Fruit fly (Drosophila melanogaster) whole organism, embryonic: ENCODE results near the gene CG34384.

Experiments
- Adf1 ChIP-seq: fragments of 200-800 bp; sonication (Bioruptor generic); IDR thresholded peaks from 2 replicates; pipeline ENCODE4 v1.3.6; 2022; ENCODE audit warnings: missing biosample characterization, missing genetic modification characterization
- Atf3 ChIP-seq: fragments of 200-800 bp; sonication (Bioruptor generic); optimal IDR thresholded peaks from 3 replicates; lab custom pipeline; 2016; ENCODE audit warnings: missing biosample characterization, missing genetic modification characterization
- Atf6 ChIP-seq: fragments of 200-800 bp; sonication (Bioruptor generic); IDR thresholded peaks from 2 replicates; pipeline ENCODE4 v1.3.6; 2022; ENCODE audit warnings: missing biosample characterization, missing genetic modification characterization
- Awh ChIP-seq: fragments of 200-800 bp; sonication (Bioruptor generic); IDR thresholded peaks from 2 replicates; pipeline ENCODE4, ENCODE4 v1.3.6; 2022; ENCODE audit warnings: missing biosample characterization, missing genetic modification characterization
- BEAF-32 ChIP-seq: fragments of 200-800 bp; sonication (Bioruptor generic); optimal IDR thresholded peaks from 3 replicates; lab custom pipeline; 2017; ENCODE audit warnings: missing biosample characterization, missing genetic modification characterization, mild to moderate bottlenecking, moderate library complexity, missing genetic modification reagents
- Bteb2 ChIP-seq: fragments of 200-800 bp; sonication (Bioruptor generic); optimal IDR thresholded peaks from 2 replicates; lab custom pipeline; 2016; ENCODE audit warnings: missing biosample characterization, missing genetic modification characterization
- CG11398 ChIP-seq: fragments of 200-800 bp; sonication (Bioruptor generic); optimal IDR thresholded peaks from 2 replicates; lab custom pipeline; 2016; ENCODE audit warnings: missing biosample characterization, missing genetic modification characterization
- CG12659 ChIP-seq: fragments of 200-800 bp; sonication (Bioruptor generic); optimal IDR thresholded peaks from 3 replicates; lab custom pipeline; 2017; ENCODE audit warnings: mild to moderate bottlenecking, missing biosample characterization, missing genetic modification reagents, missing genetic modification characterization
- CG14441 ChIP-seq: fragments of 200-800 bp; sonication (Bioruptor generic); IDR thresholded peaks from 2 replicates; pipeline ENCODE4 v1.3.6; 2022; ENCODE audit warnings: missing biosample characterization, missing genetic modification characterization
- CG2202 ChIP-seq: fragments of 200-800 bp; sonication (Bioruptor generic); optimal IDR thresholded peaks from 2 replicates; lab custom pipeline; 2018; ENCODE audit warnings: missing biosample characterization, mild to moderate bottlenecking, missing genetic modification characterization
- CG32767 ChIP-seq: fragments of 200-800 bp; sonication (Bioruptor generic); IDR thresholded peaks from 2 replicates; pipeline ENCODE4 v1.3.6; 2022; ENCODE audit warnings: missing biosample characterization, missing genetic modification characterization
- CG32772 ChIP-seq: fragments of 200-800 bp; sonication (Bioruptor generic); IDR thresholded peaks from 2 replicates; pipeline ENCODE4 v1.3.6; 2022; ENCODE audit warnings: missing biosample characterization, missing genetic modification characterization
- CG3281 ChIP-seq: fragments of 200-800 bp; sonication (Bioruptor generic); optimal IDR thresholded peaks from 3 replicates; lab custom pipeline; 2017; ENCODE audit warnings: missing biosample characterization, mild to moderate bottlenecking, missing genetic modification characterization
- CG33213 ChIP-seq: fragments of 200-800 bp; sonication (Bioruptor generic); optimal IDR thresholded peaks from 3 replicates; lab custom pipeline; 2016; ENCODE audit warnings: missing biosample characterization, missing genetic modification characterization
- CG34422 ChIP-seq: fragments of 200-800 bp; sonication (Bioruptor generic); IDR thresholded peaks from 3 replicates; pipeline ENCODE4 v1.3.6; 2022; ENCODE audit warnings: missing biosample characterization, missing genetic modification characterization
- CG3847 ChIP-seq: fragments of 200-800 bp; sonication (Bioruptor generic); IDR thresholded peaks from 2 replicates; pipeline ENCODE4 v1.3.6; 2022; ENCODE audit warnings: missing biosample characterization, missing genetic modification characterization
- CG6791 ChIP-seq: fragments of 200-800 bp; sonication (Bioruptor generic); IDR thresholded peaks from 3 replicates; pipeline ENCODE4 v1.3.6; 2022; ENCODE audit warnings: missing biosample characterization, missing genetic modification characterization; ENCODE audit not compliant: partially characterized antibody
- CG6813 ChIP-seq: fragments of 200-800 bp; sonication (Bioruptor generic); optimal IDR thresholded peaks from 2 replicates; lab custom pipeline; 2017; ENCODE audit warnings: missing biosample characterization, missing genetic modification characterization, mild to moderate bottlenecking, moderate library complexity, missing genetic modification reagents
- CG9797 ChIP-seq: fragments of 200-800 bp; sonication (Bioruptor generic); optimal IDR thresholded peaks from 3 replicates; lab custom pipeline; 2018; ENCODE audit warnings: missing biosample characterization, mild to moderate bottlenecking, missing genetic modification characterization
- D19B ChIP-seq: fragments of 200-800 bp; sonication (Bioruptor generic); optimal IDR thresholded peaks from 2 replicates; lab custom pipeline; 2017; ENCODE audit warnings: missing biosample characterization, mild to moderate bottlenecking, missing genetic modification characterization
- Ets97D ChIP-seq: fragments of 200-800 bp; sonication (Bioruptor generic); optimal IDR thresholded peaks from 3 replicates; lab custom pipeline; 2016; ENCODE audit warnings: missing biosample characterization, missing genetic modification characterization
- GATAe ChIP-seq: fragments of 200-800 bp; sonication (Bioruptor generic); conservative IDR thresholded peaks from 2 replicates; pipeline ENCODE4 v1.3.6; 2022; ENCODE audit warnings: missing biosample characterization, missing genetic modification characterization
- HmgZ ChIP-seq: fragments of 200-800 bp; sonication (Bioruptor generic); optimal IDR thresholded peaks from 2 replicates; lab custom pipeline; 2018; ENCODE audit warnings: missing biosample characterization, mild to moderate bottlenecking, missing genetic modification characterization
- MBD-R2 ChIP-seq: fragments of 200-800 bp; sonication (Bioruptor generic); IDR thresholded peaks from 2 replicates; pipeline ENCODE4 v1.3.6; 2022; ENCODE audit warnings: missing biosample characterization, missing genetic modification characterization
- Meics ChIP-seq: fragments of 200-800 bp; sonication (Bioruptor generic); optimal IDR thresholded peaks from 2 replicates; lab custom pipeline; 2017; ENCODE audit warnings: missing biosample characterization, mild to moderate bottlenecking, missing genetic modification characterization
- Opbp ChIP-seq: fragments of 200-800 bp; sonication (Bioruptor generic); IDR thresholded peaks from 3 replicates; pipeline ENCODE4 v1.3.6; 2022; ENCODE audit warnings: missing biosample characterization, missing genetic modification characterization; ENCODE audit not compliant: partially characterized antibody
- PHDP ChIP-seq: fragments of 200-800 bp; sonication (Bioruptor generic); optimal IDR thresholded peaks from 3 replicates; lab custom pipeline; 2018; ENCODE audit warnings: missing biosample characterization, mild to moderate bottlenecking, missing genetic modification characterization, moderate library complexity
- Sry-δ ChIP-seq: fragments of 200-800 bp; sonication (Bioruptor generic); optimal IDR thresholded peaks from 2 replicates; lab custom pipeline; 2016; ENCODE audit warnings: missing biosample characterization, missing genetic modification characterization
- ato ChIP-seq: fragments of 200-800 bp; sonication (Bioruptor generic); IDR thresholded peaks from 2 replicates; pipeline ENCODE4 v1.3.6; 2022; ENCODE audit warnings: missing biosample characterization, missing genetic modification characterization; ENCODE audit not compliant: partially characterized antibody
- cad ChIP-seq: fragments of >200 bp; optimal IDR thresholded peaks from 2 replicates; lab custom pipeline; 2017; ENCODE audit warnings: missing biosample characterization, missing genetic modification characterization
- ci ChIP-seq: fragments of 200-800 bp; sonication (Bioruptor generic); IDR thresholded peaks from 3 replicates; pipeline ENCODE4 v1.3.6; 2022; ENCODE audit warnings: missing biosample characterization, missing genetic modification characterization
- danr ChIP-seq: fragments of 200-800 bp; sonication (Bioruptor generic); IDR thresholded peaks from 2 replicates; pipeline ENCODE4 v1.3.6; 2022; ENCODE audit warnings: missing biosample characterization, missing genetic modification characterization
- eyg ChIP-seq: fragments of 200-800 bp; sonication (Bioruptor generic); optimal IDR thresholded peaks from 3 replicates; lab custom pipeline; 2016; ENCODE audit warnings: missing biosample characterization, missing genetic modification characterization
- gcm2 ChIP-seq: fragments of 200-800 bp; sonication (Bioruptor generic); optimal IDR thresholded peaks from 2 replicates; lab custom pipeline; 2016; ENCODE audit warnings: missing biosample characterization, missing genetic modification characterization
- gem ChIP-seq: fragments of 200-800 bp; sonication (Bioruptor generic); optimal IDR thresholded peaks from 2 replicates; lab custom pipeline; 2019; ENCODE audit warnings: missing biosample characterization, mild to moderate bottlenecking, missing genetic modification characterization, moderate library complexity
- gfzf ChIP-seq: fragments of 200-800 bp; sonication (Bioruptor generic); optimal IDR thresholded peaks from 2 replicates; lab custom pipeline; 2016; ENCODE audit warnings: missing biosample characterization, mild to moderate bottlenecking, missing genetic modification characterization, moderate library complexity
- insv ChIP-seq, 2 experiments: fragments of 200-800 bp; sonication (Bioruptor generic); optimal IDR thresholded peaks; 3 replicates each; lab custom pipeline; 2016 to 2018; ENCODE audit warnings: missing biosample characterization in 2 of 2, missing genetic modification characterization in 2 of 2
- luna ChIP-seq: fragments of 200-800 bp; sonication (Bioruptor generic); optimal IDR thresholded peaks from 2 replicates; lab custom pipeline; 2016; ENCODE audit warnings: missing biosample characterization, missing genetic modification characterization
- maf-S ChIP-seq: fragments of 200-800 bp; sonication (Bioruptor generic); optimal IDR thresholded peaks from 2 replicates; lab custom pipeline; 2016; ENCODE audit warnings: missing biosample characterization, missing genetic modification characterization
- mam ChIP-seq: fragments of 200-800 bp; sonication (Bioruptor generic); optimal IDR thresholded peaks from 3 replicates; lab custom pipeline; 2016; ENCODE audit warnings: missing biosample characterization, missing genetic modification characterization
- nerfin-2 ChIP-seq: fragments of 200-800 bp; sonication (Bioruptor generic); IDR thresholded peaks from 2 replicates; pipeline ENCODE4 v1.3.6; 2022; ENCODE audit warnings: missing biosample characterization, missing genetic modification characterization; ENCODE audit not compliant: partially characterized antibody
- nmo ChIP-seq: fragments of 200-800 bp; sonication (Bioruptor generic); optimal IDR thresholded peaks from 2 replicates; lab custom pipeline; 2018; ENCODE audit warnings: missing biosample characterization, mild to moderate bottlenecking, missing genetic modification characterization, moderate library complexity
- row ChIP-seq: fragments of 200-800 bp; sonication (Bioruptor generic); IDR thresholded peaks from 3 replicates; pipeline ENCODE4 v1.3.6; 2022; ENCODE audit warnings: missing biosample characterization, missing genetic modification characterization
- sd ChIP-seq: fragments of 200-800 bp; sonication (Bioruptor generic); optimal IDR thresholded peaks from 3 replicates; lab custom pipeline; 2018; ENCODE audit warnings: missing biosample characterization, mild to moderate bottlenecking, missing genetic modification characterization, moderate library complexity
- shn ChIP-seq: fragments of 200-800 bp; sonication (Bioruptor generic); optimal IDR thresholded peaks from 3 replicates; lab custom pipeline; 2016; ENCODE audit warnings: missing biosample characterization, missing genetic modification characterization
- sna ChIP-seq: fragments of 200-800 bp; sonication (Bioruptor generic); IDR thresholded peaks from 2 replicates; pipeline ENCODE4 v1.3.6; 2022; ENCODE audit warnings: missing biosample characterization, missing genetic modification characterization; ENCODE audit not compliant: partially characterized antibody
- sug ChIP-seq: fragments of 200-800 bp; optimal IDR thresholded peaks from 2 replicates; lab custom pipeline; 2019; ENCODE audit warnings: missing biosample characterization, mild to moderate bottlenecking, missing genetic modification characterization, moderate library complexity
- ttk ChIP-seq: fragments of 200-800 bp; sonication (Bioruptor generic); IDR thresholded peaks from 2 replicates; pipeline ENCODE4 v2.1.2; 2022; ENCODE audit warnings: missing biosample characterization, missing genetic modification characterization
- unpg ChIP-seq: fragments of 200-800 bp; sonication (Bioruptor generic); optimal IDR thresholded peaks from 3 replicates; lab custom pipeline; 2018; ENCODE audit warnings: missing biosample characterization, mild to moderate bottlenecking, missing genetic modification characterization, moderate library complexity
- zfh2 ChIP-seq: fragments of 200-800 bp; sonication (Bioruptor generic); optimal IDR thresholded peaks from 2 replicates; lab custom pipeline; 2016; ENCODE audit warnings: missing biosample characterization, missing genetic modification characterization

Gene CG34384

DNA sequence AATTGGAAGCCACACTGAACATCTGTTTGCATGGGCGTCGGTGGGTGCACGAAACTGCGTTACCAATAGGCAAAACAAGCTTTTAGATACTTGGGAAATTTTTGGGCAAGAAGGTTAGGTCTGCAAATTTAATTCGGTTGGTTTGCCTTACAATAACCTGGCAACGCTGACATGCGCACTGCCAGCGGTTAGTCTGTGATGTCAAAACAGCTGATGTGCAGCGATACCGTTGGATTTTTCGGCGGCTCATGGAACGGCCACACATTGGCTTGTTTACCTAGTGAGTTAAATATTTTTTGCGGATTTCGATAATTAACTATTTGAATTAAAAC lies 72.7 kb downstream of the CG34384 start, which contains the start of gene ArgRS-m (continued):
- TF ChIP-seq maf-S (GFP tag; lab: Kevin White, UChicago) = peak; percentile 28
- TF ChIP-seq CG9797 = peak; percentile 85
- TF ChIP-seq CG34422 = peak; percentile 48; the same call in 1 of the 3 replicates
- peak in 1 of 2 experiments; percentile 25 for TF ChIP-seq insv (GFP tag; optimal IDR thresholded peaks at IDR 0.05; lab: Kevin White, UChicago)
- peak; percentile 42 for TF ChIP-seq unpg (GFP tag; lab: Kevin White, UChicago)
- TF ChIP-seq cad (GFP tag; lab: Kevin White, UChicago) = no peak
- TF ChIP-seq Bteb2 (GFP tag; lab: Kevin White, UChicago) = peak; percentile 63
- no peak for TF ChIP-seq danr
- TF ChIP-seq GATAe = no peak
- peak; percentile 62; the same call in 1 of the 2 replicates for TF ChIP-seq CG3847 (GFP tag; lab: Robert Waterston, UW)
- TF ChIP-seq gem = peak; percentile 58
- TF ChIP-seq CG11398 (GFP tag; lab: Kevin White, UChicago) = peak; percentile 5
- TF ChIP-seq nerfin-2 (GFP tag; lab: Robert Waterston, UW) = no peak
- no peak for TF ChIP-seq luna (GFP tag; lab: Kevin White, UChicago)
- TF ChIP-seq shn (GFP tag; lab: Kevin White, UChicago) = peak; percentile 52
- TF ChIP-seq Ets97D (GFP tag; lab: Kevin White, UChicago) = peak; percentile 63
- peak; percentile 61 for TF ChIP-seq BEAF-32 (GFP tag; lab: Kevin White, UChicago)
- TF ChIP-seq Atf3 (GFP tag; lab: Kevin White, UChicago) = peak; percentile 55
- no peak for TF ChIP-seq CG32772
- TF ChIP-seq CG14441 (GFP tag; lab: Robert Waterston, UW) = peak; percentile 16; the same call in 1 of the 2 replicates
- peak; percentile 53 for TF ChIP-seq PHDP (tag; lab: Kevin White, UChicago)
- peak; percentile 54; the same call in 1 of the 2 replicates for TF ChIP-seq Atf6
- TF ChIP-seq HmgZ (tag; lab: Kevin White, UChicago) = peak; percentile 65
- peak; percentile 83 for TF ChIP-seq gfzf (GFP tag; lab: Kevin White, UChicago)
- TF ChIP-seq zfh2 (GFP tag; lab: Kevin White, UChicago) = peak; percentile 73
- peak; percentile 53; the same call in 1 of the 3 replicates for TF ChIP-seq ci (GFP tag; lab: Robert Waterston, UW)
- no peak for TF ChIP-seq CG2202 (tag; lab: Kevin White, UChicago)
- TF ChIP-seq D19B (GFP tag; lab: Kevin White, UChicago) = peak; percentile 28
- no peak for TF ChIP-seq Awh
- peak; percentile 35 for TF ChIP-seq CG33213
- peak; percentile 36 for TF ChIP-seq eyg (GFP tag; lab: Kevin White, UChicago)
- peak; percentile 33 for TF ChIP-seq sd (tag; lab: Kevin White, UChicago)
- peak; percentile 76 for TF ChIP-seq CG12659 (GFP tag; lab: Kevin White, UChicago)
- TF ChIP-seq CG6813 (GFP tag; lab: Kevin White, UChicago) = no peak
- peak; percentile 49 for TF ChIP-seq Meics
- TF ChIP-seq row = peak; percentile 59; the same call in 2 of the 3 replicates
- TF ChIP-seq sna = peak; percentile 44; the same call in 1 of the 2 replicates
- peak; percentile 23; the same call in 1 of the 2 replicates for TF ChIP-seq Adf1 (GFP tag; lab: Robert Waterston, UW)
- peak; percentile 58 for TF ChIP-seq Sry-δ (GFP tag; lab: Kevin White, UChicago)
- 0 out of 2 replicates have a peak, but pooled peaks have one; percentile 8 for TF ChIP-seq ato (GFP tag; lab: Robert Waterston, UW)
- TF ChIP-seq CG32767 (GFP tag; lab: Robert Waterston, UW) = 0 out of 2 replicates have a peak, but pooled peaks have one; percentile 47
- TF ChIP-seq mam (GFP tag; lab: Kevin White, UChicago) = peak; percentile 66
- TF ChIP-seq CG3281 (GFP tag; lab: Kevin White, UChicago) = peak; percentile 15
- peak; percentile 34; the same call in 1 of the 3 replicates for TF ChIP-seq Opbp (GFP tag; lab: Robert Waterston, UW)
- peak; percentile 69 for TF ChIP-seq nmo (GFP tag; lab: Kevin White, UChicago)
- TF ChIP-seq MBD-R2 (GFP tag; lab: Robert Waterston, UW) = peak; percentile 93
- no peak for TF ChIP-seq ttk (GFP tag; lab: Robert Waterston, UW)
- TF ChIP-seq CG6791 (GFP tag; lab: Robert Waterston, UW) = no peak
- peak; percentile 44 for TF ChIP-seq sug (tag; lab: Kevin White, UChicago)
- TF ChIP-seq gcm2 (GFP tag; lab: Kevin White, UChicago) = peak; percentile 10
